Fruit fly (Drosophila melanogaster): ENCODE measurements around the gene ine.

- TF ChIP-seq tx (GFP tag; optimal IDR thresholded peaks at IDR 0.05) (no peak), CG13624 (GFP tag; optimal IDR thresholded peaks at IDR 0.05) (no peak), dysf (GFP tag; IDR thresholded peaks at IDR 0.05) (no peak), BEAF-32 (GFP tag; optimal IDR thresholded peaks at IDR 0.05) (no peak), Bdp1 (GFP tag; optimal IDR thresholded peaks at IDR 0.05) (no peak), rib (GFP tag; IDR thresholded peaks at IDR 0.05) (no peak), CG15269 (tag; optimal IDR thresholded peaks at IDR 0.05) (no peak), mam (GFP tag; optimal IDR thresholded peaks at IDR 0.05) (no peak), sr (GFP tag; IDR thresholded peaks at IDR 0.05) (no peak), danr (GFP tag; IDR thresholded peaks at IDR 0.05) (no peak)
These were observed 1.2 kb upstream of the ine start for dm6 chr2L:4477978-4478377.
